Worm (Caenorhabditis elegans) whole organism, mixed stage, embryonic: Measurements from ENCODE around the gene slc-17.7.

Experiments used
- M03D4.4 ChIP-seq: sonication (generic microtip); optimal IDR thresholded peaks from 2 replicates; lab custom pipeline; 2017; ENCODE audit warnings: mild to moderate bottlenecking, missing genetic modification characterization, missing compliant biosample characterization
- elt-3 ChIP-seq: fragments of 150-350 bp; optimal IDR thresholded peaks from 2 replicates; lab custom pipeline; 2014; ENCODE audit warnings: missing biosample characterization, missing genetic modification characterization
- lin-32 ChIP-seq: fragments of 200-800 bp; sonication (Bioruptor generic); optimal IDR thresholded peaks from 2 replicates; lab custom pipeline; 2018; ENCODE audit warnings: mild to moderate bottlenecking, missing genetic modification characterization, missing compliant biosample characterization
- nhr-237 ChIP-seq: fragments of 150-350 bp; optimal IDR thresholded peaks from 2 replicates; lab custom pipeline; 2014; ENCODE audit warnings: missing biosample characterization, missing genetic modification characterization
- nhr-28 ChIP-seq: fragments of 150-350 bp; optimal IDR thresholded peaks from 2 replicates; lab custom pipeline; 2014; ENCODE audit warnings: missing biosample characterization, missing genetic modification characterization
- nhr-76 ChIP-seq: sonication (generic microtip); optimal IDR thresholded peaks from 2 replicates; lab custom pipeline; 2017; ENCODE audit warnings: missing biosample characterization, missing genetic modification characterization
- sem-2 ChIP-seq: fragments of 200-800 bp; sonication (Bioruptor generic); optimal IDR thresholded peaks from 2 replicates; lab custom pipeline; 2018; ENCODE audit warnings: mild to moderate bottlenecking, missing genetic modification characterization, missing compliant biosample characterization
- snpc-4 ChIP-seq: fragments of 150-350 bp; optimal IDR thresholded peaks from 2 replicates; lab custom pipeline; 2014; ENCODE audit warnings: missing biosample characterization, missing genetic modification characterization
- unc-62 ChIP-seq: fragments of 150-350 bp; optimal IDR thresholded peaks from 2 replicates; lab custom pipeline; 2014; ENCODE audit warnings: missing biosample characterization, missing genetic modification reagents, missing genetic modification characterization
- ztf-11 ChIP-seq: fragments of 150-350 bp; optimal IDR thresholded peaks from 2 replicates; lab custom pipeline; 2014; ENCODE audit warnings: missing biosample characterization, missing genetic modification characterization

DNA sequence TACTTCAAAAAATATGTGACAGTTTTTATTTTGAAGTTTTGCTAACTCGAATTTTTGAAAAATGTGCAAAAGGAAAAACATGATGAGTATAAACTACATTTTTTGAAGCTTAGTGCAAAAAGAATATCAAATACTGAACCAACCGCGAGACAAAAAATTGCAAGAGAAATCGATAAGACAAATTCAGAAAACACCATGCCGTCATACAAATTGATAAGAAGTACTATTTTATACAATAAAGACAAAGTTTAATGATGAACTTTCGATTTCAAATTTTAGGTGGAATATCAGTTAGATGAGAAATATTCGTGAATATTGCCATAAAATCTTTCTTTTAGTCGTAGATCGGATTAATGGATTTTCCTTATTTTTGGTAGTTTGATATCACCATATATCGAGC lies 3.6 kb downstream of the slc-17.7 start:
- no peak for TF ChIP-seq M03D4.4 (tag; lab: Kevin White, UChicago)
- no peak for TF ChIP-seq nhr-237 (tag; lab: Kevin White, UChicago)
- TF ChIP-seq sem-2 (GFP tag; lab: Kevin White, UChicago), result no peak
- no peak for TF ChIP-seq unc-62 (GFP tag; lab: Kevin White, UChicago)
- TF ChIP-seq nhr-28 (tag; lab: Kevin White, UChicago), result no peak
- TF ChIP-seq nhr-76, result no peak
- no peak for TF ChIP-seq lin-32 (GFP tag; lab: Kevin White, UChicago)
- no peak for TF ChIP-seq snpc-4 (tag; lab: Kevin White, UChicago)
- TF ChIP-seq elt-3 (tag; lab: Kevin White, UChicago), result no peak
- no peak for TF ChIP-seq ztf-11
